Fruit fly (Drosophila melanogaster) whole organism, adult: ENCODE measurements around the gene Muted.

ENCODE experiments used
- CG11617 ChIP-seq: fragments of 200-800 bp; sonication (Bioruptor generic); optimal IDR thresholded peaks from 2 replicates; lab custom pipeline; 2017; ENCODE audit warnings: mild to moderate bottlenecking, missing biosample characterization, missing genetic modification reagents, missing genetic modification characterization
- CG12768 ChIP-seq: fragments of 200-800 bp; sonication (Bioruptor generic); optimal IDR thresholded peaks from 2 replicates; lab custom pipeline; 2017; ENCODE audit warnings: missing biosample characterization, missing genetic modification characterization, mild to moderate bottlenecking, moderate library complexity, missing genetic modification reagents
- CG14711 ChIP-seq: fragments of 200-800 bp; sonication (Bioruptor generic); optimal IDR thresholded peaks from 2 replicates; lab custom pipeline; 2018; ENCODE audit warnings: missing biosample characterization, mild to moderate bottlenecking, missing genetic modification characterization, moderate library complexity
- CG1620 ChIP-seq: fragments of 200-800 bp; sonication (Bioruptor generic); optimal IDR thresholded peaks from 2 replicates; lab custom pipeline; 2016; ENCODE audit warnings: missing biosample characterization, missing genetic modification characterization
- CG33017 ChIP-seq: fragments of 200-800 bp; sonication (Bioruptor generic); optimal IDR thresholded peaks from 2 replicates; lab custom pipeline; 2018; ENCODE audit warnings: missing biosample characterization, mild to moderate bottlenecking, missing genetic modification characterization, moderate library complexity
- CG5204 ChIP-seq: fragments of 200-800 bp; sonication (Bioruptor generic); optimal IDR thresholded peaks from 2 replicates; lab custom pipeline; 2016; ENCODE audit warnings: missing biosample characterization, missing genetic modification characterization
- CG7045 ChIP-seq: fragments of 200-800 bp; sonication (Bioruptor generic); optimal IDR thresholded peaks from 2 replicates; lab custom pipeline; 2017; ENCODE audit warnings: missing biosample characterization, mild to moderate bottlenecking, missing genetic modification characterization
- CG7101 ChIP-seq: fragments of 200-800 bp; sonication (Bioruptor generic); optimal IDR thresholded peaks from 2 replicates; lab custom pipeline; 2018; ENCODE audit warnings: missing biosample characterization, mild to moderate bottlenecking, missing genetic modification characterization, moderate library complexity
- Clk ChIP-seq: fragments of 200-800 bp; sonication (Bioruptor generic); optimal IDR thresholded peaks from 2 replicates; lab custom pipeline; 2017; ENCODE audit warnings: missing biosample characterization, missing genetic modification characterization
- Crg-1 ChIP-seq: fragments of 200-800 bp; sonication (Bioruptor generic); optimal IDR thresholded peaks from 2 replicates; lab custom pipeline; 2016; ENCODE audit warnings: missing biosample characterization, missing genetic modification characterization
- Hr96 ChIP-seq: fragments of 200-800 bp; sonication (Bioruptor generic); optimal IDR thresholded peaks from 2 replicates; lab custom pipeline; 2016; ENCODE audit warnings: missing biosample characterization, missing genetic modification characterization
- Mnt ChIP-seq: fragments of 200-800 bp; sonication (Bioruptor generic); optimal IDR thresholded peaks from 2 replicates; lab custom pipeline; 2016; ENCODE audit warnings: missing biosample characterization, mild to moderate bottlenecking, missing genetic modification characterization
- bab1 ChIP-seq: fragments of 200-800 bp; sonication (Bioruptor generic); optimal IDR thresholded peaks from 3 replicates; lab custom pipeline; 2019; ENCODE audit warnings: missing biosample characterization, mild to moderate bottlenecking, missing genetic modification characterization, moderate library complexity
- cic ChIP-seq: fragments of 200-800 bp; sonication (Bioruptor generic); optimal IDR thresholded peaks from 2 replicates; lab custom pipeline; 2017; ENCODE audit warnings: missing biosample characterization, mild to moderate bottlenecking, missing genetic modification characterization, moderate library complexity
- cnc ChIP-seq, 2 experiments: fragments of >200 bp; optimal IDR thresholded peaks; 2 replicates each; lab custom pipeline; 2017
- kay ChIP-seq: fragments of 200-800 bp; sonication (Bioruptor generic); peaks from one replicate; lab custom pipeline; 2016; ENCODE audit warnings: missing biosample characterization, missing genetic modification characterization, borderline replicate concordance
- ovo ChIP-seq: fragments of 200-800 bp; sonication (Bioruptor generic); optimal IDR thresholded peaks from 2 replicates; lab custom pipeline; 2016; ENCODE audit warnings: missing biosample characterization, missing genetic modification characterization
- pad ChIP-seq: fragments of 200-800 bp; sonication (Bioruptor generic); optimal IDR thresholded peaks from 3 replicates; lab custom pipeline; 2017; ENCODE audit warnings: missing biosample characterization, missing genetic modification characterization, mild to moderate bottlenecking, moderate library complexity, missing genetic modification reagents
- tj ChIP-seq: fragments of 200-800 bp; sonication (Bioruptor generic); optimal IDR thresholded peaks from 3 replicates; lab custom pipeline; 2017; ENCODE audit warnings: missing biosample characterization, mild to moderate bottlenecking, missing genetic modification characterization, moderate library complexity
- toe ChIP-seq: fragments of 200-800 bp; sonication (Bioruptor generic); optimal IDR thresholded peaks from 2 replicates; lab custom pipeline; 2016; ENCODE audit warnings: missing biosample characterization, missing genetic modification characterization

Gene Muted

dm6 chr3R:22331691-22332090 lies 30.7 kb upstream of the Muted start, which contains the start of gene CG13862:
CG13862 (plus strand) TSS chr3R:22331991.
- TF ChIP-seq CG7045 (GFP tag; lab: Kevin White, UChicago) (no peak), Hr96 (GFP tag; lab: Kevin White, UChicago) (no peak), CG1620 (no peak), cic (GFP tag; lab: Kevin White, UChicago) (no peak), ovo (no peak), CG14711 (no peak), kay (GFP tag; lab: Kevin White, UChicago) (no peak), CG5204 (GFP tag; lab: Kevin White, UChicago) (no peak), bab1 (GFP tag; lab: Kevin White, UChicago) (no peak)

- TF ChIP-seq CG33017 (tag; lab: Kevin White, UChicago) (no peak), ovo (no peak), CG11617 (no peak), cic (GFP tag; lab: Kevin White, UChicago) (no peak), CG5204 (GFP tag; lab: Kevin White, UChicago) (no peak)
These were observed 28.4 kb upstream of the Muted start, which contains the start of gene CG5391 for dm6 chr3R:22334050-22334449. CG5391 (minus strand) TSS chr3R:22334150.

DNA sequence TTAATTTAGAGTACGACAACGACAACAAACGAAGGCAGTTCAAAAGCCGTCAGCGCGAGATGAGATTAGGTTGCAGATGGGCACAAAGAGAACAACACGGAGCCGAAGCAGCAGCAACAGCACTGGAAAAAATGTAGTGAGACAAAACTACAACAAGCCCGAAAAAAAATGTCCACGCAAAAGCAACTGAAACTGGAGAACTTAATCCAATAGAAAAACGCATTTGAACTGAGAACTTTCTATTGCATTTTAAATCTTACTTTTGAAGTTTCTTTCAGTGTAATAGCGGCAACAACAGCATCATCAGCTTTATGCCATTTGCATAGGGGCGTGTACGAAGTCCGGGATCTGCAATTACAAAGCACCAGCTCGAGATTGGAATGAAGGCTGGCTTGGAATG lies 22.9 kb upstream of the Muted start:
- TF ChIP-seq tj = no peak
- TF ChIP-seq cic (GFP tag; lab: Kevin White, UChicago) = no peak
- no peak for TF ChIP-seq ovo
- no peak for TF ChIP-seq CG5204 (GFP tag; lab: Kevin White, UChicago)
- no peak for TF ChIP-seq Crg-1
- TF ChIP-seq CG12768 (GFP tag; lab: Kevin White, UChicago) = no peak
- no peak for TF ChIP-seq Hr96 (GFP tag; lab: Kevin White, UChicago)
- no peak for TF ChIP-seq Mnt (GFP tag; lab: Kevin White, UChicago)
- no peak for TF ChIP-seq bab1 (GFP tag; lab: Kevin White, UChicago)
- TF ChIP-seq CG1620 = no peak
- no peak for TF ChIP-seq pad (GFP tag; lab: Kevin White, UChicago)
- no peak for TF ChIP-seq toe
- TF ChIP-seq CG33017 (tag; lab: Kevin White, UChicago) = no peak
- no peak for TF ChIP-seq cnc (optimal IDR thresholded peaks at IDR 0.05; lab: Kevin White, UChicago)

DNA sequence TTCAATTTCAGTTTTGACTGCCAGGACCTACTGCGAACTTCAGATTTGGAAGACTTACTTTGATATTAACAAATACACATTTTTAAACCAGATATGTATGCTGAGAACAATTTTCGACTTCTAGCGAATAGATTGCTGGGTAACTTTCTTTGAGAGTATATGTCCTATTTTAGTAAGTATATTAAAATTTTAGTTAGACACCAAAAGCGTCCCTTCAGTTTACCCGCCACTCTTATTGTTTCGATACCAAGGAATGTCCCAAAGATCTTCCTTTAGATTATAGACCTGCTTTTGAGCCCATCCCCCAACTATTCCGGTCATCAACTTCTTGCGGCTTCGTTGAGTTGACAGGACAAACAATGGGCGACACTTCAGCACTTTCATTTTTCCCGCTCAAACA lies 22.2 kb upstream of the Muted start, which contains the start of gene CG5388:
Gene CG5388, minus strand, starts transcription at position 101 of the 400 bp plus-strand sequence.
- TF ChIP-seq tj = no peak
- TF ChIP-seq kay (GFP tag; lab: Kevin White, UChicago) = no peak
- no peak for TF ChIP-seq CG1620
- TF ChIP-seq CG7101 (tag; lab: Kevin White, UChicago) = no peak
- no peak for TF ChIP-seq Hr96 (GFP tag; lab: Kevin White, UChicago)
- TF ChIP-seq Crg-1 = no peak
- TF ChIP-seq cnc (optimal IDR thresholded peaks at IDR 0.05; lab: Kevin White, UChicago) = no peak
- TF ChIP-seq CG11617 = no peak
- no peak for TF ChIP-seq CG33017 (tag; lab: Kevin White, UChicago)
- no peak for TF ChIP-seq bab1 (GFP tag; lab: Kevin White, UChicago)
- TF ChIP-seq CG7045 (GFP tag; lab: Kevin White, UChicago) = no peak
- TF ChIP-seq Clk = no peak
- TF ChIP-seq CG5204 (GFP tag; lab: Kevin White, UChicago) = no peak
- no peak for TF ChIP-seq cic (GFP tag; lab: Kevin White, UChicago)
- TF ChIP-seq Mnt (GFP tag; lab: Kevin White, UChicago) = no peak
- TF ChIP-seq ovo = no peak

DNA sequence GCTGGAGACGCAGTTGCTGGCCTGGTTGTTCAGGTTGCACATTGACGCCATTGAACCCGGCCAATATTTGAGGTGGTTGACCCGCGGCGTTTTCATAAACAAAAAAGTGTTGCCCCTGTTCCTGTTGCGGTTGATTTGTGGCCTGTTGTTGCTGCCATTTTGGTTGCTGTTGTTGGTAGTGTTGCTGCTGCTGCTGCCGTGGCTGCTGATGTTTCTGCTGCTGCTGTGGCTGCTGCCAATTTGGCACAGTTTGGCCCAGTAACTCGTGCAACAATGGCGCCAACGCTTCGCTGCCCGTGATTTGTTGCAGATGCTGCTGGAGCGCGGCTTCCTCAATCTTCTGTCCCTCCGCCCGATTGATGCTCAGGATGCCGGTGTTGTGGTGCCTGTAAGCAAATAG lies 20.8 kb upstream of the Muted start:
- TF ChIP-seq toe (no peak), CG7101 (tag; lab: Kevin White, UChicago) (no peak), tj (no peak), cic (GFP tag; lab: Kevin White, UChicago) (no peak), CG12768 (GFP tag; lab: Kevin White, UChicago) (no peak), CG5204 (GFP tag; lab: Kevin White, UChicago) (no peak), CG1620 (no peak), Clk (no peak), CG14711 (no peak)

DNA sequence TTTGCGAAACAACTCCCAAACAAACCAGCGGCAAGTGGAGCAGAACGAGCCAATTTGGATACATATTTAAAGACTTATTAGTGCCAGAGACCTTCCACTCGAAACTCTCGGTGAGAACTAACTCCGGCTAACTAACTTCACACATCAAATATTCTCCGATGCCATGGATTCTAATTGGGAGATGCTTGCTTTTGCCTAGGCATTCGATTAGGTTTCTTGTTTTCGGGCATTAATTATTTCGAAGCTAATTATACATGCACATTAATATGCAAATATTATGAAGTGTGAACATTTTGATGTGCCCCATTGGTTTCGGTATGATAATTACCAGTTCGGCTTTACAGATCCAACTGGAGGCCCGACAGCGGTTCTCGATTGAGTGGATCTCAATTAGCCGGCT lies 20.3 kb upstream of the Muted start, which contains the start of gene CG5386:
Gene CG5386, minus strand, starts transcription at position 101 of the 400 bp plus-strand sequence.
- TF ChIP-seq CG12768 (GFP tag; lab: Kevin White, UChicago) (no peak), CG7101 (tag; lab: Kevin White, UChicago) (no peak), cnc (optimal IDR thresholded peaks at IDR 0.05; lab: Kevin White, UChicago) (no peak), Clk (no peak), kay (GFP tag; lab: Kevin White, UChicago) (no peak), CG5204 (GFP tag; lab: Kevin White, UChicago) (no peak), CG14711 (no peak), ovo (no peak), Crg-1 (no peak), CG11617 (no peak)

- TF ChIP-seq cnc (optimal IDR thresholded peaks at IDR 0.05; lab: Kevin White, UChicago) (no peak), pad (GFP tag; lab: Kevin White, UChicago) (no peak), CG12768 (GFP tag; lab: Kevin White, UChicago) (no peak), bab1 (GFP tag; lab: Kevin White, UChicago) (no peak), toe (no peak), Crg-1 (no peak), ovo (no peak), cic (GFP tag; lab: Kevin White, UChicago) (no peak), Hr96 (GFP tag; lab: Kevin White, UChicago) (no peak), CG1620 (no peak), CG11617 (no peak), Clk (no peak), kay (GFP tag; lab: Kevin White, UChicago) (no peak), CG14711 (no peak), CG7101 (tag; lab: Kevin White, UChicago) (no peak), tj (no peak), CG7045 (GFP tag; lab: Kevin White, UChicago) (no peak), CG5204 (GFP tag; lab: Kevin White, UChicago) (no peak), Mnt (GFP tag; lab: Kevin White, UChicago) (no peak), CG33017 (tag; lab: Kevin White, UChicago) (no peak)
These were observed 19.7 kb upstream of the Muted start for dm6 chr3R:22342708-22343107.
